Worm (Caenorhabditis elegans) whole organism, L4/young adult: Measurements from ENCODE around the gene ZK742.3.
A peak's percentile ranks its signal among the peaks of the same experiment; 100 is the strongest.

ENCODE experiments used
- W03F9.2 ChIP-seq: fragments of 150-350 bp; optimal IDR thresholded peaks from 2 replicates; lab custom pipeline; 2014; ENCODE audit warnings: missing biosample characterization, missing genetic modification characterization
- dao-5 ChIP-seq: sonication (generic microtip); optimal IDR thresholded peaks from 2 replicates; lab custom pipeline; 2016; ENCODE audit warnings: missing genotype, missing genetic modification characterization, moderate library complexity, missing compliant biosample characterization
- him-1 ChIP-seq: sonication (generic microtip); optimal IDR thresholded peaks from 2 replicates; lab custom pipeline; 2016; ENCODE audit warnings: missing genotype, missing genetic modification reagents, missing genetic modification characterization, missing compliant biosample characterization

ZK742.3 gene

DNA sequence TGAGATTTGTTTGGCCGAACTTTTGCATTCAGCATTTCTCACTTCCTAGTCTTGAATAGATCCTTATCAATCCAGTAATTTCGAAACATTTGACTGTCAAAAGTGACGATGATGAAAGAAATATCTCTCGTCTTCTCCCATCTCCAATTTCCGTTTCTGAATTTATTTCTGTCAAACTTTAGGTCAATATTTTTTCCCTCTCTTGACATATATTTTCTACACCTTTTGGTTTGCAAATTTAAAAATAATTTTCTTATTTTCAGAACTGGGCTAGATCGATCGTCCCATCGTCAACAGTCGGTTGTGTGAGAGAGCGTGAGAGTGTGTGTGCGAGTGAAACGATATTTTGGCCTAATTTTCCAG lies 4.9 kb downstream of the ZK742.3 start, which contains the start of gene xpo-1:
Gene xpo-1 (plus strand): TSS at position 264 of the 363 bp plus-strand sequence.
- TF ChIP-seq W03F9.2 (tag; lab: Kevin White, UChicago) (no peak), him-1 (tag; lab: Kevin White, UChicago) (no peak), dao-5 (tag; lab: Kevin White, UChicago) (no peak)

DNA sequence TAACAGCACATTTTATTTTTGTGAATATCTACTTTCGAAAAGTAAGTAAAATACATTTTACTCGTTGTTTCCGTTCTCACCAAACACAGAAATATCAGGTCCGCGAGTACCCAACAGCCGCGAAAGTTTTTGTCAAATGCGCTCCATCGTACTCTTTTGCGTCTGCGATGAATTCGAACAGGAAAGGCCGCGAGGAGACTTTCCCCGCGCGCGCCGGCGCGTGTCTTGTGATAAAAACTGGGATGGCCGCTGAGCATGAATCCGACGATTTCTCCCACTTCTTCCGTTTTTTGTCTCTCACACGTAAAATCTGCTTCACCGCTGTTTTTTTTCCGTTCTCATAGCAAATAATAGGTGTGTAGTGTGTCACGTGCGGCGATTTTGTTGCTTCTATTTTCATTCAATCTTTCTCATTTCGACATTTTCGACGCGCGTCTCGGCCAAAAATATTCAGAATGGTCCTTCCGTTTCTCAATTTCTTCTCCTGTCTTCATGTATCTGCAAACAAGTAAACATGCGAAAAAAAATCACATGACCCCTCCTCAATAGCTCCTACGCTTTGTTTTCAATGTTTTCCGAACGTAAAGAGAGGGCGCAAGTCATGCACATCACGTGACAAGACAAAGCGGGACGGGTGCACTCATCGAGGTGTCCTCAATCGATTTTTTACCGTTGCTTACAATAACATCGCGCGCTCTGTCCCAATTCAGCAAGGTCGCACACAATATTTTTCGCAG lies 5.5 kb downstream of the ZK742.3 start, which contains the start of gene uvs-1:
Gene uvs-1 (minus strand): TSS at position 145 of the 737 bp plus-strand sequence.
- TF ChIP-seq W03F9.2 (tag; lab: Kevin White, UChicago): no peak
- no peak for TF ChIP-seq him-1 (tag; lab: Kevin White, UChicago)
- TF ChIP-seq dao-5 (tag; lab: Kevin White, UChicago): no peak

- no peak for TF ChIP-seq W03F9.2 (tag; lab: Kevin White, UChicago)
- TF ChIP-seq him-1 (tag; lab: Kevin White, UChicago): no peak
- TF ChIP-seq dao-5 (tag; lab: Kevin White, UChicago): no peak
Measured at ce11 chrV:7803563-7803962, 6.1 kb downstream of the ZK742.3 start.

- no peak for TF ChIP-seq him-1 (tag; lab: Kevin White, UChicago)
- TF ChIP-seq dao-5 (tag; lab: Kevin White, UChicago): no peak
- TF ChIP-seq W03F9.2 (tag; lab: Kevin White, UChicago): no peak
Measured at ce11 chrV:7798079-7798478, 11.6 kb downstream of the ZK742.3 start, which contains the start of gene ZK742.7. ZK742.7 (plus strand) TSS chrV:7798379.

- TF ChIP-seq W03F9.2 (tag; lab: Kevin White, UChicago) (no peak), him-1 (tag; lab: Kevin White, UChicago) (no peak), dao-5 (tag; lab: Kevin White, UChicago) (no peak)
Measured at ce11 chrV:7793067-7793466, 16.6 kb downstream of the ZK742.3 start, which contains the start of gene flp-21. flp-21 (plus strand) TSS chrV:7793367.

ce11 chrV:7786639-7787038 lies 23.1 kb downstream of the ZK742.3 start:
- TF ChIP-seq W03F9.2 (tag; lab: Kevin White, UChicago) (no peak), dao-5 (tag; lab: Kevin White, UChicago) (no peak), him-1 (tag; lab: Kevin White, UChicago) (no peak)

- TF ChIP-seq him-1 (tag; lab: Kevin White, UChicago): no peak
- TF ChIP-seq W03F9.2 (tag; lab: Kevin White, UChicago): no peak
- TF ChIP-seq dao-5 (tag; lab: Kevin White, UChicago): no peak
Measured at ce11 chrV:7785885-7786284, 23.8 kb downstream of the ZK742.3 start.

- TF ChIP-seq W03F9.2 (tag; lab: Kevin White, UChicago) (no peak), him-1 (tag; lab: Kevin White, UChicago) (no peak), dao-5 (tag; lab: Kevin White, UChicago) (no peak)
Measured at ce11 chrV:7785117-7785516, 24.6 kb downstream of the ZK742.3 start, which contains the start of gene C26F1.1. C26F1.1 (plus strand) TSS chrV:7785417.

DNA sequence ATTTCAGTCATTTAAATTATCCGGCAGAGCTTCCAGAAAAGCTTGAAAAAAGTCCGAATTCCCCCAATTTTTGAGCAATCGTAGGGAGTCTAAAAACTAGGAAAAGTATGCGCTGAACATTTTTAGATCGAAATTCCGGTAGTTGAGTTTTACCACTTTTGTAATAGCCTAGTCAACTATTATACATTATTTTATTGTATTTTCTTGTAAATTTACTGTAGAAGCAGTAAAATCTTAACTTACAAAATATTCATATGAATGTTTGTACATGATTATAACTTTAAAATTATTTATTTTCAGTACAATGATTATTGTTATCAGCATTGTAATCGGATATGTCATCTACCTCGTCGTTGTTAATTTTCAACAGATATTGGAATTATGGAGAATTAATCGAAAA lies 28.2 kb downstream of the ZK742.3 start, which contains the start of gene cyp-32A1:
Gene cyp-32A1 (plus strand): TSS at position 301 of the 400 bp plus-strand sequence.
- TF ChIP-seq W03F9.2 (tag; lab: Kevin White, UChicago) (no peak), him-1 (tag; lab: Kevin White, UChicago) (no peak), dao-5 (tag; lab: Kevin White, UChicago) (no peak)

DNA sequence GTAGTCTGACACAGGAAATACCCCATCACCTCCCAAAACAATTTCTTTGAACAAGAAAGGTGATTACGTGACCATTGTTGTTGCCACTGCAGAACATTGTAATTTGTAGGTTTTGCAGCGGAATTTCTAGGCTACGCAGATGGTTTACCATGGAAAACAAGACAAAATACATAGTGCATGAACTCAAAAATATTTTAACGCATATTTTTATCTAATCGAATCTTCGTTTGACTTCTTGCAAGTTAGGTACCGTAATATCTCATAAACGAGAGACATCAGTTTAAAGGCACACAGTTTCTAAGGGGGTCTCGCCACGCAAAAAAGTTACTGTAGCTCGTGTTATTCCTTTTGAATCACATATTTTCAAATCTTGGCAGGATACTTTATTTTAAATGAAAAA lies 30.7 kb downstream of the ZK742.3 start:
- TF ChIP-seq dao-5 (tag; lab: Kevin White, UChicago) (no peak), W03F9.2 (tag; lab: Kevin White, UChicago) (no peak), him-1 (tag; lab: Kevin White, UChicago) (no peak)

- TF ChIP-seq W03F9.2 (tag; lab: Kevin White, UChicago) (no peak), dao-5 (tag; lab: Kevin White, UChicago) (no peak), him-1 (tag; lab: Kevin White, UChicago) (no peak)
Measured at ce11 chrV:7777098-7777497, 32.6 kb downstream of the ZK742.3 start, which contains the start of gene C26F1.3. C26F1.3 (plus strand) TSS chrV:7777300.

DNA sequence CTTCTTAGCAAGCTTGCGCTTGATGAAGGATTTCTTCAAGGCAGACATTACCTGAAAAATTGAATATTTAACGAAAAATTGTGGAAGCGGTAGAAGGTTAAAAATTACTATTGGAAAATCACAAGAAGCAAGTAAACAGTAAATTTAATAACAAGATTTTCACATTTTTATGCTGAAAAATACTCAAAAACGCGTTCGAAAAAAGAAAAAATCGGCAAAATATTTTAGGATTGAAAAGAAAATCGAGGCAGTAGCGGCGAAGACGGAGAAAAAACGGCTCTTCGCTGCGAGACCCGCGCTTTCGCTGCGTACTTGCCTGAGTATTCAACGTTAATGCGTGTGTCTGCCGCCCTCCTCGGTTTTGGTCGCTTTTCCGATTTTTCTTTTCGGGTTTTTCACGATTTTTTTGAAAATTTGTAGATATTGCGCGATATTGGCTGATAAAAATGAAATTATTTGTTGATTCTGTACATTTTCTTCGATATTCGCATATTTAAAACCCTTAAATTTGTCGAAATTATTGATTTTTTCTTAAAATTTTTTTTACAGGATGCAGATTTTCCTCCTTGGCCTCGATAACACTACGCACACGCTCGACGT lies 33.6 kb downstream of the ZK742.3 start, which contains the start of the genes rpl-39 and rps-30:
Gene rpl-39 (minus strand): TSS at position 51 of the 600 bp plus-strand sequence.
Gene rps-30 (plus strand): TSS at position 550 of the 600 bp plus-strand sequence.
- TF ChIP-seq W03F9.2 (tag; lab: Kevin White, UChicago) (peak; percentile 78), him-1 (tag; lab: Kevin White, UChicago) (no peak)

DNA sequence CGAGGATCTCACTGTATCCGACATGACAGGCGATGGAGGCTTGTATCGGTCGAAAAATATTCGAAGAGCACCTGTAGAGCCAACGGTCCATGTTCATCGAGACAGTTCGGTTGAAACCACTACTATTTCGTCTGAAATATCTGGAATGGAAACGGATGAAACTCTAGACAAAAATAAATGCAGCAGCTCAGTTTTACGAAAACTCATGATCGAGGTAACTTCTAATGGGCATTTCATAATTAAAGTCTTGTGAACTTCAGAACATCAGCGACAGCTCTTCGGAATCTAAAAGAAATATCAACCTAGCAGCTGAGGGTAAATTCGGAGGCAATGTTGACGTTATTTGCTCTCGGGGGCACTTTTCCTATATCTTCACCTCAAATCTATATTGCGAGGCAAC lies 34.5 kb downstream of the ZK742.3 start:
- TF ChIP-seq W03F9.2 (tag; lab: Kevin White, UChicago) (no peak), him-1 (tag; lab: Kevin White, UChicago) (no peak), dao-5 (tag; lab: Kevin White, UChicago) (no peak)
